Worm (Caenorhabditis elegans) whole organism, young adult: ENCODE data around the gene srh-243.
A peak's percentile ranks its signal among the peaks of the same experiment; 100 is the strongest.

Source experiments
- B0261.1 ChIP-seq: sonication (generic microtip); optimal IDR thresholded peaks from 2 replicates; lab custom pipeline; 2016; ENCODE audit warnings: mild to moderate bottlenecking, missing genetic modification characterization, moderate library complexity, missing compliant biosample characterization
- B0336.3 ChIP-seq: fragments of 200-800 bp; sonication (Bioruptor generic); IDR thresholded peaks from 2 replicates; pipeline ENCODE4 v1.3.6; 2022; ENCODE audit warnings: missing genetic modification characterization, missing compliant biosample characterization
- F37B4.10 ChIP-seq: fragments of 200-800 bp; sonication (Bioruptor generic); IDR thresholded peaks from 2 replicates; pipeline ENCODE4 v1.3.6; 2022; ENCODE audit warnings: missing genetic modification characterization, missing compliant biosample characterization
- T07F8.4 ChIP-seq: sonication (generic microtip); optimal IDR thresholded peaks from 2 replicates; lab custom pipeline; 2016; ENCODE audit warnings: mild to moderate bottlenecking, missing genetic modification characterization, moderate library complexity, missing compliant biosample characterization
- Y53G8AR.9 ChIP-seq: fragments of 200-800 bp; sonication (Bioruptor generic); conservative IDR thresholded peaks from 2 replicates; pipeline ENCODE4 v1.3.6; 2022; ENCODE audit warnings: missing genetic modification reagents, missing genetic modification characterization, missing compliant biosample characterization
- Y56A3A.18 ChIP-seq: fragments of 200-800 bp; sonication (Bioruptor generic); IDR thresholded peaks from 2 replicates; pipeline ENCODE4 v1.3.6; 2022; ENCODE audit warnings: missing genetic modification reagents, missing genetic modification characterization, missing compliant biosample characterization
- aptf-2 ChIP-seq: fragments of 200-800 bp; sonication (Bioruptor generic); conservative IDR thresholded peaks from 2 replicates; pipeline ENCODE4 v1.3.6; 2022; ENCODE audit warnings: missing genetic modification reagents, missing genetic modification characterization, missing compliant biosample characterization
- atf-7 ChIP-seq: sonication (generic microtip); optimal IDR thresholded peaks from 2 replicates; lab custom pipeline; 2017; ENCODE audit warnings: mild to moderate bottlenecking, missing genetic modification characterization, missing compliant biosample characterization
- ceh-27 ChIP-seq: fragments of 200-800 bp; sonication (Bioruptor generic); optimal IDR thresholded peaks from 2 replicates; lab custom pipeline; 2018; ENCODE audit warnings: mild to moderate bottlenecking, missing genetic modification characterization, moderate library complexity, missing compliant biosample characterization
- chd-7 ChIP-seq: sonication (generic microtip); optimal IDR thresholded peaks from 2 replicates; lab custom pipeline; 2016; ENCODE audit warnings: mild to moderate bottlenecking, missing genetic modification characterization, moderate library complexity, missing compliant biosample characterization
- die-1 ChIP-seq: sonication (generic microtip); optimal IDR thresholded peaks from 2 replicates; lab custom pipeline; 2016; ENCODE audit warnings: missing genotype, mild to moderate bottlenecking, missing genetic modification characterization, missing compliant biosample characterization
- dox-1 ChIP-seq: fragments of 200-800 bp; sonication (Bioruptor generic); IDR thresholded peaks from 2 replicates; pipeline ENCODE4 v1.3.6; 2022; ENCODE audit warnings: missing genetic modification reagents, missing genetic modification characterization, missing compliant biosample characterization
- dpff-1 ChIP-seq: sonication (generic microtip); optimal IDR thresholded peaks from 2 replicates; lab custom pipeline; 2017; ENCODE audit warnings: mild to moderate bottlenecking, missing genetic modification characterization, missing compliant biosample characterization
- efl-1 ChIP-seq: fragments of 150-350 bp; optimal IDR thresholded peaks from 2 replicates; lab custom pipeline; 2014; ENCODE audit warnings: missing biosample characterization, missing genetic modification reagents, missing genetic modification characterization
- ekl-4 ChIP-seq: fragments of 200-800 bp; sonication (Bioruptor generic); IDR thresholded peaks from 2 replicates; pipeline ENCODE4 v1.3.6; 2022; ENCODE audit warnings: missing genetic modification reagents, missing genetic modification characterization, missing compliant biosample characterization
- fkh-3 ChIP-seq: sonication (generic microtip); optimal IDR thresholded peaks from 2 replicates; lab custom pipeline; 2016; ENCODE audit warnings: mild to moderate bottlenecking, missing genetic modification characterization, missing compliant biosample characterization
- hlh-26 ChIP-seq: fragments of 200-800 bp; sonication (Bioruptor generic); conservative IDR thresholded peaks from 2 replicates; pipeline ENCODE4 v1.3.6; 2022; ENCODE audit warnings: missing genetic modification reagents, missing genetic modification characterization, missing compliant biosample characterization
- hmg-1.2 ChIP-seq: fragments of 200-800 bp; sonication (Bioruptor generic); IDR thresholded peaks from 2 replicates; pipeline ENCODE4 v1.3.6; 2022; ENCODE audit warnings: missing genetic modification reagents, missing genetic modification characterization, missing compliant biosample characterization
- hsf-1 ChIP-seq: fragments of 200-800 bp; sonication (Bioruptor generic); IDR thresholded peaks from 2 replicates; pipeline ENCODE4 v1.3.6; 2022; ENCODE audit warnings: missing genetic modification reagents, missing genetic modification characterization, missing compliant biosample characterization
- lin-35 ChIP-seq, 3 experiments: fragments of 150-350 bp in 2 of 3; sonication (generic microtip) in 1 of 3; optimal IDR thresholded peaks; 2 replicates each; lab custom pipeline; 2014 to 2018; ENCODE audit warnings: missing biosample characterization in 3 of 3, missing genetic modification characterization in 3 of 3, missing genetic modification reagents in 3 of 3
- lin-40 ChIP-seq: sonication (generic microtip); optimal IDR thresholded peaks from 2 replicates; lab custom pipeline; 2016; ENCODE audit warnings: missing genetic modification characterization, mild to moderate bottlenecking, missing compliant biosample characterization, missing genotype, missing genetic modification reagents
- lin-54 ChIP-seq: fragments of 200-800 bp; sonication (Bioruptor generic); optimal IDR thresholded peaks from 2 replicates; lab custom pipeline; 2018; ENCODE audit warnings: mild to moderate bottlenecking, missing genetic modification characterization, missing compliant biosample characterization
- lir-1 ChIP-seq: fragments of 200-800 bp; sonication (Bioruptor generic); conservative IDR thresholded peaks from 2 replicates; pipeline ENCODE4 v1.3.6; 2022; ENCODE audit warnings: missing genetic modification reagents, missing genetic modification characterization, missing compliant biosample characterization
- madf-10 ChIP-seq: sonication (generic microtip); optimal IDR thresholded peaks from 2 replicates; lab custom pipeline; 2016; ENCODE audit warnings: mild to moderate bottlenecking, missing genetic modification characterization, missing compliant biosample characterization
- madf-3 ChIP-seq: fragments of 200-800 bp; sonication (Bioruptor generic); IDR thresholded peaks from 2 replicates; pipeline ENCODE4 v1.3.6; 2022; ENCODE audit warnings: missing genetic modification reagents, missing genetic modification characterization, missing compliant biosample characterization
- mcd-1 ChIP-seq: fragments of 200-800 bp; sonication (Bioruptor generic); IDR thresholded peaks from 2 replicates; pipeline ENCODE4 v1.3.6; 2022; ENCODE audit warnings: missing genetic modification reagents, missing genetic modification characterization, missing compliant biosample characterization
- mes-4 ChIP-seq: sonication (generic microtip); optimal IDR thresholded peaks from 2 replicates; lab custom pipeline; 2016; ENCODE audit warnings: missing genotype, missing genetic modification characterization, missing compliant biosample characterization
- nfyb-1 ChIP-seq: fragments of 200-800 bp; sonication (Bioruptor generic); IDR thresholded peaks from 2 replicates; pipeline ENCODE4 v1.3.6; 2022; ENCODE audit warnings: missing genetic modification reagents, missing genetic modification characterization, missing compliant biosample characterization
- nhr-80 ChIP-seq: sonication (generic microtip); optimal IDR thresholded peaks from 2 replicates; lab custom pipeline; 2016; ENCODE audit warnings: missing genetic modification characterization, missing compliant biosample characterization
- nhr-90 ChIP-seq: sonication (generic microtip); optimal IDR thresholded peaks from 2 replicates; lab custom pipeline; 2016; ENCODE audit warnings: missing genotype, mild to moderate bottlenecking, missing genetic modification characterization, missing compliant biosample characterization
- repo-1 ChIP-seq: sonication (generic microtip); optimal IDR thresholded peaks from 2 replicates; lab custom pipeline; 2017; ENCODE audit warnings: mild to moderate bottlenecking, missing genetic modification characterization, missing compliant biosample characterization
- snpc-3.4 ChIP-seq: sonication (generic microtip); optimal IDR thresholded peaks from 2 replicates; lab custom pipeline; 2017; ENCODE audit warnings: missing genetic modification characterization, mild to moderate bottlenecking, missing compliant biosample characterization, antibody characterized with exemption, moderate library complexity, missing genotype, missing genetic modification reagents
- snpc-4 ChIP-seq, 5 experiments: fragments of 150-350 bp in 1 of 5; sonication (generic microtip) in 4 of 5; optimal IDR thresholded peaks; 2 replicates each; lab custom pipeline; 2014 to 2018; ENCODE audit warnings: missing genetic modification characterization in 5 of 5, missing biosample characterization in 3 of 5, antibody characterized with exemption in 2 of 5, mild to moderate bottlenecking in 2 of 5, missing compliant biosample characterization in 2 of 5, missing genotype in 2 of 5, moderate library complexity in 2 of 5, missing genetic modification reagents in 1 of 5
- xnd-1 ChIP-seq: sonication (generic microtip); optimal IDR thresholded peaks from 2 replicates; lab custom pipeline; 2016; ENCODE audit warnings: missing genotype, missing genetic modification reagents, missing genetic modification characterization, missing compliant biosample characterization
- ztf-22 ChIP-seq: fragments of 200-800 bp; sonication (Bioruptor generic); optimal IDR thresholded peaks from 2 replicates; lab custom pipeline; 2018; ENCODE audit warnings: mild to moderate bottlenecking, missing genetic modification characterization, moderate library complexity, missing compliant biosample characterization
- ztf-3 ChIP-seq: fragments of 200-800 bp; sonication (Bioruptor generic); optimal IDR thresholded peaks from 2 replicates; lab custom pipeline; 2018; ENCODE audit warnings: mild to moderate bottlenecking, missing genetic modification characterization, missing compliant biosample characterization
- ztf-6 ChIP-seq: fragments of 200-800 bp; sonication (Bioruptor generic); IDR thresholded peaks from 2 replicates; pipeline ENCODE4 v1.3.6; 2022; ENCODE audit warnings: missing genetic modification reagents, missing genetic modification characterization, missing compliant biosample characterization

srh-243 gene

DNA sequence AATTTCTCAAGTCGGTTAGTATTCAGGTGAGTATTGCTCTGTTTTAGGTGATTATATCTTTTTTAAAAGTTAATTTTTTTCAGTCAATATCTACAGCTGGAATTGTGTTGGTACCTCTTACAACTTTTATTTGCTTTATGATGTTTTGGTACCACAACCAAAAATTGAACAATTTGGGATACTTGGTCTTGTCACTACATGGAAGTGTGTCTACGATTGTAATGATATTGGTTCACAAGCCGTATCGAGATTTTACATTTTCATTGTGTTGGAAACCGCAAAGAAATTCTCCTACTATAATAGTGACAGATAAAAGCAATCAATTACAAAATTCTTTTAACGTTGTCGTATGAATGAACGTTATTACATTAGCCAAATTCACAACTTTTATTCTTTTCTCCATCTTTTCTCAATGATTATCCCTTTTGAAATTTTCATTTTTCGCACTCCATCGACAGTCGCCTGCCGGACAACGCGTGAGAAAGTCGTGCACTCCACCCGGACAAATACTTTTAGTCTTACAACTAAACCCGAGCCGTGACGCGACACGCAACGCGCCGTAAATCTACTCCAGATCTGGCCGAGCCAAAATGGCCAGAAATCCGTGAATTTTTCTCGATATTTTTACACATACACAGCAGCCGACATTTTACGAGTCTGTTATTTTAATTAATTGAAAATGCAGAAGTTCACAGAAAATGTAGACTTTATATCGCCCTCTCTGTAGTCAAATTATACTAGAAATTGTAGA lies 1.7 kb downstream of the srh-243 start:
- TF ChIP-seq fkh-3 (no peak), xnd-1 (tag; lab: Kevin White, UChicago) (no peak), mcd-1 (no peak), snpc-3.4 (no peak), lir-1 (GFP tag; lab: Robert Waterston, UW) (no peak), hsf-1 (GFP tag; lab: Robert Waterston, UW) (peak; percentile 40; the same call in 1 of the 2 replicates), lin-54 (GFP tag; lab: Kevin White, UChicago) (peak; percentile 14), repo-1 (tag; lab: Kevin White, UChicago) (peak; percentile 45), atf-7 (tag; lab: Kevin White, UChicago) (peak; percentile 11), snpc-4 (GFP tag; optimal IDR thresholded peaks at IDR 0.05; lab: Kevin White, UChicago) (no peak), snpc-4 (tag; optimal IDR thresholded peaks at IDR 0.05; lab: Kevin White, UChicago) (peak in 2 of 4 experiments; percentile 7 to 86), nhr-80 (tag; lab: Kevin White, UChicago) (peak; percentile 69), dox-1 (GFP tag; lab: Robert Waterston, UW) (peak; percentile 23; the same call in 1 of the 2 replicates), F37B4.10 (GFP tag; lab: Robert Waterston, UW) (peak; percentile 98), efl-1 (no peak), Y53G8AR.9 (GFP tag; lab: Robert Waterston, UW) (peak; percentile 62), lin-35 (GFP tag; optimal IDR thresholded peaks at IDR 0.05; lab: Kevin White, UChicago) (no peak), dpff-1 (tag; lab: Kevin White, UChicago) (no peak), ekl-4 (GFP tag; lab: Robert Waterston, UW) (no peak), chd-7 (tag; lab: Kevin White, UChicago) (peak; percentile 54), aptf-2 (no peak), nhr-90 (tag; lab: Kevin White, UChicago) (peak; percentile 62), mes-4 (no peak), Y56A3A.18 (GFP tag; lab: Robert Waterston, UW) (peak; percentile 16; the same call in 1 of the 2 replicates), nfyb-1 (peak; percentile 77), ztf-22 (GFP tag; lab: Kevin White, UChicago) (peak; percentile 50), B0336.3 (GFP tag; lab: Robert Waterston, UW) (peak; percentile 37; the same call in 1 of the 2 replicates), ztf-3 (GFP tag; lab: Kevin White, UChicago) (no peak), madf-10 (peak; percentile 29)

DNA sequence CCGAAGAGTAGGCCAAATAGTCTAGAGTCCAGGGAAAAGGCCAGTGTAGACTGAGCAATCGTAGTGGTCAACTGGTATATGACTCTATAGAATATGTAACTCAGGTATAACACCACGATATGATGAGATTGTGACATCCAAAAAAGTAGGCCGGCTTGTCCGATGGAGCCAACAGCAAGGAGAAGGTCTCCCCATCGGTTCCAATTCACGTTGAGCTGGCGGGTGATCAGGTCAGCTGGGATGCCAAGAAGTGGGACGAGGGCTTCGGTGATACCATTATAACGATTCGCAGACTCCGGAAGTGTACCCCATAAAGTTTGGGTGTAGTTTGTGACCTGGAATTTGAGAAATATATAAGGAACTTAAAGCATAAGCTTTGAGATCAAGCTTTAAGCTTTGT lies 2.7 kb downstream of the srh-243 start:
- peak; percentile 98 for TF ChIP-seq F37B4.10 (GFP tag; lab: Robert Waterston, UW)
- no peak for TF ChIP-seq B0261.1 (tag; lab: Kevin White, UChicago)
- TF ChIP-seq madf-3 (GFP tag; lab: Robert Waterston, UW), result 0 out of 2 replicates have a peak, but pooled peaks have one; percentile 20

DNA sequence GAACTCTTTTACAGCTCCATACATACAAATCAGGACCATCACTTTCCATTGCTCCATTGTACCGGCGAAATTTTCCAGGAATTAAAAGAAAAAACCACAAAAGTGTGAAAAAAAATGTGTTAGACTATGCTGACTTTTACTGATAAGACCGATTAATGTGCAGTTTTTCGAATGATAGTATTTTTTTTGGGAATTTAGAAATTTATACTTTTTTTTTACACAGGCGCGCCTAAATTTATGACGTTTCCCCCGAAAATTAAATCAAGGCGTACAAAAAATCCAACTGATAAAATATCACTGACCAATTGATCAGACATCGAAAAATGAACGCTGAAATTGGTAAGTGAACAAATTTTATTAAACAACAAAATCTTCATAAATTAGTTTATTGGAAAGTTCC lies 5.2 kb downstream of the srh-243 start, which contains the start of gene folt-2:
TSS of gene folt-2 (minus strand) at position 179 of the 400 bp plus-strand sequence.
- TF ChIP-seq lin-40 (tag; lab: Kevin White, UChicago), result no peak
- no peak for TF ChIP-seq ztf-6
- TF ChIP-seq T07F8.4 (tag; lab: Kevin White, UChicago), result no peak
- no peak for TF ChIP-seq hmg-1.2 (GFP tag; lab: Robert Waterston, UW)
- peak; percentile 76 for TF ChIP-seq nhr-80 (tag; lab: Kevin White, UChicago)
- TF ChIP-seq madf-10, result no peak
- no peak for TF ChIP-seq ceh-27 (GFP tag; lab: Kevin White, UChicago)
- no peak for TF ChIP-seq die-1
- no peak for TF ChIP-seq hlh-26 (GFP tag; lab: Robert Waterston, UW)
- TF ChIP-seq atf-7 (tag; lab: Kevin White, UChicago), result peak; percentile 5
